Worm (Caenorhabditis elegans) whole organism, L3 larva: ENCODE results near the gene ZC204.13.
"Not testable (repeated sequence)": the region's sequence is repeated elsewhere in the genome, so short reads cannot be mapped to it uniquely, and the experiment has no call there.

Experiments used
- R02D3.7 ChIP-seq: fragments of 150-350 bp; optimal IDR thresholded peaks from 2 replicates; lab custom pipeline; 2014; ENCODE audit warnings: missing biosample characterization, missing genetic modification characterization
- aly-2 ChIP-seq: fragments of 150-350 bp; optimal IDR thresholded peaks from 2 replicates; lab custom pipeline; 2014; ENCODE audit warnings: missing biosample characterization, missing genetic modification characterization
- ama-1 ChIP-seq: fragments of 150-350 bp; optimal IDR thresholded peaks from 2 replicates; lab custom pipeline; 2018
- ceh-28 ChIP-seq: fragments of 150-350 bp; optimal IDR thresholded peaks from 2 replicates; lab custom pipeline; 2014; ENCODE audit warnings: missing biosample characterization, missing genetic modification reagents, missing genetic modification characterization
- ceh-82 ChIP-seq: fragments of 150-350 bp; optimal IDR thresholded peaks from 2 replicates; lab custom pipeline; 2014; ENCODE audit warnings: missing biosample characterization, missing genetic modification characterization
- ceh-9 ChIP-seq: sonication (generic microtip); optimal IDR thresholded peaks from 2 replicates; lab custom pipeline; 2018; ENCODE audit warnings: missing biosample characterization, missing genetic modification characterization
- egl-27 ChIP-seq: sonication (generic microtip); optimal IDR thresholded peaks from 4 replicates; lab custom pipeline; 2017; ENCODE audit warnings: missing biosample characterization, missing genetic modification reagents, missing genetic modification characterization
- egl-5 ChIP-seq: fragments of 150-350 bp; optimal IDR thresholded peaks from 2 replicates; lab custom pipeline; 2017; ENCODE audit warnings: missing biosample characterization, missing genetic modification reagents, missing genetic modification characterization, inconsistent platforms
- elt-1 ChIP-seq: fragments of 150-350 bp; optimal IDR thresholded peaks from 2 replicates; lab custom pipeline; 2014; ENCODE audit warnings: missing biosample characterization, missing genetic modification characterization
- elt-2 ChIP-seq: sonication (generic microtip); optimal IDR thresholded peaks from 2 replicates; lab custom pipeline; 2016; ENCODE audit warnings: missing genetic modification reagents, mild to moderate bottlenecking, missing genetic modification characterization, missing compliant biosample characterization
- elt-3 ChIP-seq, 3 experiments: fragments of 150-350 bp in 1 of 3; sonication (generic microtip) in 2 of 3; optimal IDR thresholded peaks; 2 replicates in 2 of 3; 4 replicates in 1 of 3; lab custom pipeline; 2014 to 2017; ENCODE audit warnings: missing biosample characterization in 3 of 3, missing genetic modification characterization in 3 of 3
- eor-1 ChIP-seq, 2 experiments: fragments of 150-350 bp; optimal IDR thresholded peaks; 2 replicates each; lab custom pipeline; 2014 to 2018; ENCODE audit warnings: missing biosample characterization in 2 of 2, missing genetic modification characterization in 2 of 2
- fos-1 ChIP-seq: fragments of 150-350 bp; optimal IDR thresholded peaks from 2 replicates; lab custom pipeline; 2014; ENCODE audit warnings: missing biosample characterization, missing genetic modification characterization
- hmg-11 ChIP-seq: sonication (generic microtip); optimal IDR thresholded peaks from 2 replicates; lab custom pipeline; 2016; ENCODE audit warnings: missing genetic modification characterization, missing compliant biosample characterization
- jun-1 ChIP-seq: fragments of 150-350 bp; optimal IDR thresholded peaks from 2 replicates; lab custom pipeline; 2014; ENCODE audit warnings: missing biosample characterization, missing genetic modification reagents, missing genetic modification characterization
- lin-15B ChIP-seq: fragments of 150-350 bp; optimal IDR thresholded peaks from 2 replicates; lab custom pipeline; 2014; ENCODE audit warnings: missing biosample characterization, missing genetic modification characterization
- lin-39 ChIP-seq: fragments of 150-350 bp; optimal IDR thresholded peaks from 2 replicates; lab custom pipeline; 2018; ENCODE audit warnings: missing biosample characterization, missing genetic modification reagents, missing genetic modification characterization
- lsy-12 ChIP-seq: sonication (generic microtip); optimal IDR thresholded peaks from 2 replicates; lab custom pipeline; 2016; ENCODE audit warnings: mild to moderate bottlenecking, missing genetic modification characterization, missing compliant biosample characterization
- mdl-1 ChIP-seq: fragments of 150-350 bp; optimal IDR thresholded peaks from 2 replicates; lab custom pipeline; 2014; ENCODE audit warnings: missing biosample characterization, missing genetic modification characterization
- mml-1 ChIP-seq: fragments of 150-350 bp; sonication (generic microtip); optimal IDR thresholded peaks from 3 replicates; lab custom pipeline; 2014; ENCODE audit warnings: missing biosample characterization, missing genetic modification characterization
- nhr-11 ChIP-seq: fragments of 150-350 bp; optimal IDR thresholded peaks from 2 replicates; lab custom pipeline; 2014; ENCODE audit warnings: missing biosample characterization, missing genetic modification characterization
- nhr-12 ChIP-seq: fragments of 150-350 bp; optimal IDR thresholded peaks from 2 replicates; lab custom pipeline; 2014; ENCODE audit warnings: missing biosample characterization, missing genetic modification characterization
- nhr-23 ChIP-seq: fragments of 150-350 bp; optimal IDR thresholded peaks from 2 replicates; lab custom pipeline; 2014; ENCODE audit warnings: missing biosample characterization, missing genetic modification reagents, missing genetic modification characterization
- nhr-237 ChIP-seq: fragments of 150-350 bp; optimal IDR thresholded peaks from 2 replicates; lab custom pipeline; 2014; ENCODE audit warnings: missing biosample characterization, missing genetic modification characterization
- nhr-28 ChIP-seq: fragments of 150-350 bp; optimal IDR thresholded peaks from 2 replicates; lab custom pipeline; 2014; ENCODE audit warnings: missing biosample characterization, missing genetic modification characterization
- nhr-76 ChIP-seq: fragments of 150-350 bp; sonication (generic microtip); optimal IDR thresholded peaks from 5 replicates; lab custom pipeline; 2014; ENCODE audit warnings: missing biosample characterization, missing genetic modification characterization
- nhr-77 ChIP-seq: fragments of 150-350 bp; optimal IDR thresholded peaks from 2 replicates; lab custom pipeline; 2014; ENCODE audit warnings: missing biosample characterization, missing genetic modification characterization
- sea-2 ChIP-seq: fragments of 150-350 bp; sonication (generic microtip); optimal IDR thresholded peaks from 4 replicates; lab custom pipeline; 2014; ENCODE audit warnings: missing biosample characterization, missing genetic modification reagents, missing genetic modification characterization
- snpc-4 ChIP-seq: fragments of 150-350 bp; optimal IDR thresholded peaks from 2 replicates; lab custom pipeline; 2014; ENCODE audit warnings: missing biosample characterization, missing genetic modification characterization
- tbx-2 ChIP-seq: sonication (generic microtip); optimal IDR thresholded peaks from 2 replicates; lab custom pipeline; 2016; ENCODE audit warnings: mild to moderate bottlenecking, missing genetic modification characterization, missing compliant biosample characterization
- unc-39 ChIP-seq: sonication (generic microtip); optimal IDR thresholded peaks from 4 replicates; lab custom pipeline; 2017; ENCODE audit warnings: missing biosample characterization, missing genetic modification characterization
- unc-62 ChIP-seq: fragments of 150-350 bp; sonication (generic microtip); optimal IDR thresholded peaks from 4 replicates; lab custom pipeline; 2014; ENCODE audit warnings: missing biosample characterization, missing genetic modification reagents, missing genetic modification characterization
- ztf-4 ChIP-seq: fragments of 150-350 bp; optimal IDR thresholded peaks from 2 replicates; lab custom pipeline; 2014; ENCODE audit warnings: missing biosample characterization, missing genetic modification characterization

Gene ZC204.13

DNA sequence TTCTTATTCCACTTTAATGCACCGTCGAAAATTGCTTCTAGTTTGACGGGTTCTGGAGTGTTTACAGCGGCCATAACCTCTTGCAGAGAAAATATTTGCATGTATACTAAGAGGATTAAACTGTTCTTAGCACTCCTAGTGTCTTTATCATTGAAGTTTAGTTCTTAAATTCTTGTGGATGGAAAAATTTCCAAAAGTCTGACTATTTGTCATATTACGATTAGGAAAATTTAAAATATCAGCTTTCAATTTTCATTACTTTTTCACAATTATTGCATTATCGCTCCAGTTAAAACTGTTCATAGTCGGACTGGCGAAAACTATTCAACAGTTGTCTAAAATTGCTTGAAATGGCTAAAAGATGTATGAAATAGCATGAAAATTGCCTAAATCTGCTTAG lies at the start of gene ZC204.13:
Gene ZC204.13, minus strand, starts transcription at position 101 of the 400 bp plus-strand sequence.
- TF ChIP-seq R02D3.7 (tag; lab: Kevin White, UChicago); mdl-1; elt-3 (tag; optimal IDR thresholded peaks at IDR 0.05; lab: Kevin White, UChicago): not testable (repeated sequence)

DNA sequence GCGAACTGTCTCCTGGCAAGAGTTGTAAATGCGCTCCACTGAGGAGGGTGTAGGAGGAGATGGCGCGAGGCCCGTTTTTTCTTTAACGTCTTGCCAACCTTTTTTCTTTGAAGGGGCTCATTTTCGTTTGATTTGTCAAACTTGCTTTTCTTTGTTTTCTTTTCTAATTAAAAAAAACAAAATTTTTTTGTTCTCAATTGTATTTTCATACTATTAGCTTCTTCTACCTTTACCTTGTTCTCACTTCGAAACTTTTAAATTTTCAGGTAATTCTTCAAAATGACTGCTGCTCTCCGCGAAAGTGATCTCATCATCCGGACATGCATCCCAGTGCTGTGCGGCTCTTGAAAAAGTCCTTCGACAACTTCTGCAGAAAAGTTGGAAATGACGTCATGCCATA lies 49.2 kb upstream of the ZC204.13 start, which contains the start of gene fbxa-184:
Gene fbxa-184, plus strand, starts transcription at position 301 of the 400 bp plus-strand sequence.
- TF ChIP-seq lsy-12 (tag; lab: Kevin White, UChicago) = no peak
- no peak for TF ChIP-seq nhr-23 (tag; lab: Kevin White, UChicago)
- TF ChIP-seq mml-1 (tag; lab: Kevin White, UChicago) = no peak
- no peak for TF ChIP-seq elt-1 (tag; lab: Kevin White, UChicago)
- TF ChIP-seq fos-1 (tag; lab: Kevin White, UChicago) = no peak
- TF ChIP-seq hmg-11 (tag; lab: Kevin White, UChicago) = no peak
- TF ChIP-seq egl-27 (tag; lab: Kevin White, UChicago) = no peak
- no peak for TF ChIP-seq nhr-11
- TF ChIP-seq eor-1 (tag; optimal IDR thresholded peaks at IDR 0.05; lab: Kevin White, UChicago) = no peak
- TF ChIP-seq sea-2 (GFP tag; lab: Kevin White, UChicago) = no peak
- TF ChIP-seq tbx-2 (tag; lab: Kevin White, UChicago) = no peak
- TF ChIP-seq ceh-82 (tag; lab: Kevin White, UChicago) = no peak
- no peak for TF ChIP-seq elt-2 (tag; lab: Kevin White, UChicago)
- no peak for TF ChIP-seq egl-5 (tag; lab: Kevin White, UChicago)
- no peak for TF ChIP-seq unc-39 (tag; lab: Kevin White, UChicago)

DNA sequence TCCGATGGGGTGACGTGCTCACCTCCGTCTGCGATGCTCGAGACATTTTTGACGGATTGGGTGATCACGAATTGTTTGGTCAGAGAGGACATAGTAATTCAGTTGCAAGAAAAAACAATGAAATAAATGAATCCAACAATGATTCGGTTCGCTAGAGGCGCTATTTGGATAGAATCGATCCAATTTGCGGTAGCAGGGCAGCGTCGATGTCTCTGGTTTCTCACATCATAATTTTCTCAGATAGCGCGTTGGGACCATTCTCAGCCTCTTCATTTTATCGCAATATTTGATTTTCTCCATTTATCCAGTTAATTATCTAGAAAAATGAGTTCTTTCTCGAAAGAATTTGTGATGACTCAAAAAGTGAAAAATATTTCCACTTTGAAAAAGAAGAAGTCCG lies 45.6 kb upstream of the ZC204.13 start, which contains the start of gene sdz-18:
Gene sdz-18, minus strand, starts transcription at position 101 of the 400 bp plus-strand sequence.
- no peak for TF ChIP-seq tbx-2 (tag; lab: Kevin White, UChicago)
- no peak for TF ChIP-seq unc-39 (tag; lab: Kevin White, UChicago)
- no peak for TF ChIP-seq lin-15B (tag; lab: Kevin White, UChicago)
- no peak for TF ChIP-seq ceh-82 (tag; lab: Kevin White, UChicago)
- TF ChIP-seq sea-2 (GFP tag; lab: Kevin White, UChicago) = no peak
- no peak for TF ChIP-seq unc-62 (GFP tag; lab: Kevin White, UChicago)
- no peak for TF ChIP-seq elt-2 (tag; lab: Kevin White, UChicago)
- TF ChIP-seq ztf-4 (tag; lab: Kevin White, UChicago) = no peak
- TF ChIP-seq nhr-28 = no peak
- TF ChIP-seq mdl-1 = no peak
- TF ChIP-seq nhr-76 (tag; lab: Kevin White, UChicago) = no peak
- TF ChIP-seq ceh-28 (tag; lab: Kevin White, UChicago) = no peak
- TF ChIP-seq snpc-4 (tag; lab: Kevin White, UChicago) = no peak
- TF ChIP-seq, all 47 proteins: peak for 0

- TF ChIP-seq nhr-77 (tag; lab: Kevin White, UChicago) = no peak
- TF ChIP-seq nhr-23 (tag; lab: Kevin White, UChicago) = no peak
- no peak for TF ChIP-seq jun-1 (tag; lab: Kevin White, UChicago)
- TF ChIP-seq nhr-11 = no peak
- TF ChIP-seq lin-39 (tag; lab: Kevin White, UChicago) = no peak
- TF ChIP-seq ama-1 (lab: Kevin White, UChicago) = no peak
- no peak for TF ChIP-seq aly-2 (tag; lab: Kevin White, UChicago)
- no peak for TF ChIP-seq ceh-9 (tag; lab: Kevin White, UChicago)
- no peak for TF ChIP-seq snpc-4 (tag; lab: Kevin White, UChicago)
- no peak for TF ChIP-seq elt-2 (tag; lab: Kevin White, UChicago)
- no peak for TF ChIP-seq ceh-82 (tag; lab: Kevin White, UChicago)
- no peak for TF ChIP-seq hmg-11 (tag; lab: Kevin White, UChicago)
- TF ChIP-seq sea-2 (GFP tag; lab: Kevin White, UChicago) = no peak
- no peak for TF ChIP-seq nhr-12 (tag; lab: Kevin White, UChicago)
- TF ChIP-seq mml-1 (tag; lab: Kevin White, UChicago) = no peak
- TF ChIP-seq, all 47 proteins: peak for 0
Measured at ce11 chrII:1703363-1703762, 42.6 kb upstream of the ZC204.13 start, which contains the start of gene fbxb-47. Gene fbxb-47 (minus strand): TSS chrII:1703463.

DNA sequence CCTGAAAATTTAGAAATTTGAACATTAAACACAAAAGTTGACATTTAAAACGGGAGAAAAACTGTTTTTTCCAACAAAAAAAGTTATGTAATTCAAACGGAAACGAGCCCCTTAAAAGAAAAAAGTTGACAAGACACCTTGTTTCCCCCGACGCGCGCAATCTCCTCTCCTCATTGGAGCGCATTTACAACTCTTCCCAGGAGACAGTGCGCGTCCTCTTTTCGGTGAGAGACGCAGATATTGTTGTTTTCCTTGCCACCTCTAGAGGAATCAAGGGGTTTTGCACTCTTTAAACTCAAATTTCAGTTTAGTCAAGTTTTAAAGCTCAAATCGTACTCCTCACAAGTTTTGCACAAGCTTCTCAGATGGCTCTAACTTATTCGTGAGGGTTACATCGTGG lies 35.1 kb upstream of the ZC204.13 start, which contains the start of gene F58E1.13:
Gene F58E1.13, minus strand, starts transcription at position 12 of the 400 bp plus-strand sequence.
- TF ChIP-seq ceh-28 (tag; lab: Kevin White, UChicago) (no peak), nhr-237 (tag; lab: Kevin White, UChicago) (no peak)
